Worm (Caenorhabditis elegans): ENCODE data around the gene C08F1.12.
"Not testable (repeated sequence)": the region's sequence is repeated elsewhere in the genome, so short reads cannot be mapped to it uniquely, and the experiment has no call there.

The C08F1.12 gene

DNA sequence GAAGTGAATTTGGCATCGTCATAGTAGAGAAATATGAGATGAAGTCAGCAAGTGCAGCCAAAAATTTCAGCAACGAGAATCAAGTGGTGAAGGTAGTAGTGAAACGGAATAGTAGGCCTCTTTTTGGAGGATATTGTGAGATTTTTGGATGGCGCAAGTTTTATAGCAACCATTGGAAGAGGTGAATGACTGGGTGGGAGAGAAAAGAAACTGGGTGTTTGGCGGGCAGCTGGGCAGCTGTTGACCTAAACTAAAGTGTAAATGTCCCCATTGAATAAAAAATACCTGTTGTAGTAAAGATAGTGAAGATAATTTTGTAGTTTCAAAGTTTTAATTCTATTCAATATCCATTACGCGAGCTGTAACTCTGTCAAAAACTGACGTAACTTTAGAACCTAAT, 9.8 kb upstream of the C08F1.12 start:
- no peak for TF ChIP-seq unc-62 (GFP tag; optimal IDR thresholded peaks at IDR 0.05)

- TF ChIP-seq unc-62 (GFP tag; optimal IDR thresholded peaks at IDR 0.05), result no peak
Observed at ce11 chrII:1808217-1808616, 2.0 kb upstream of the C08F1.12 start, which contains the start of gene C08F1.8. Gene C08F1.8 (minus strand): TSS chrII:1808317.

DNA sequence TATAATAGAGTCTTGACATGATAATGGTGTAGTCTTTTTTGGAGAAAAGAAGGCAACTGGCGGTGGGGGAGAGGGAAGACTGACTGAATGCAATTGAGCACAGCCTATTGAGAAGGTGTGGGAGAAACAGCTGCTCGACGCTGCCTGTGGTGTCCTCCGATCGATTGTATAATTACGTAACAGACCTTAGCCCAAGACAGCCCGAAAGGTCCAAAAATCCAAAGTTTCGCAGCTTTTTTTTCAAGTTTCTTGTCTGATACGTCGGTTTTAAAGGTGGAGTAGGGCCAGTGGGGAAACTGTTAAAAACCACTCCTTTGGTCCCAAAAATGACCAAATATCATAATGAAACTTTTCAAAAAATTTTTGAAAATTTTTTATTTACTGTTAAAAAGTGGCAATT, 18.2 kb downstream of the C08F1.12 start, which contains the start of the genes C08F1.6 and fbxb-13:
C08F1.6 (minus strand) TSS at position 101 of the 400 bp plus-strand sequence.
fbxb-13 (plus strand) TSS at position 191 of the 400 bp plus-strand sequence.
- no peak for TF ChIP-seq unc-62 (GFP tag; optimal IDR thresholded peaks at IDR 0.05)

DNA sequence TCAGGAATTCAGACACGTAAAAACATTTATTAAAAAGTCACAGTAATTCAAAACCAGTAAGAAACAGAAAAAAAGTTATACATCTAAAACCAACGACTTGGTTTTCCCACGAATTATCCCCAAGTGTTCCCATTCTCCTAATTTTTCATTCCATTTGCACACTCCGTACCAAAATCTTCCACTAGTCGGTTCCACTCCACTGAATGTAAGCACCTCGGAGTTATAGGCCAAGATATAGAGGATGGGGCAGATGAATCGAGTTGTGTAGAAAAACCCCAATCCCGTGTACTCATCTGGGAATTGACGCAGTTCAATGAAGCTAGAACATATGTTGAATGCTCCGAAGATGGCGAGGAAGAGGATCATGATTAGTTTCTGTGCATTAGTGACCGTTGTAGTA, 19.1 kb downstream of the C08F1.12 start:
- no peak for TF ChIP-seq unc-62 (GFP tag; optimal IDR thresholded peaks at IDR 0.05)

DNA sequence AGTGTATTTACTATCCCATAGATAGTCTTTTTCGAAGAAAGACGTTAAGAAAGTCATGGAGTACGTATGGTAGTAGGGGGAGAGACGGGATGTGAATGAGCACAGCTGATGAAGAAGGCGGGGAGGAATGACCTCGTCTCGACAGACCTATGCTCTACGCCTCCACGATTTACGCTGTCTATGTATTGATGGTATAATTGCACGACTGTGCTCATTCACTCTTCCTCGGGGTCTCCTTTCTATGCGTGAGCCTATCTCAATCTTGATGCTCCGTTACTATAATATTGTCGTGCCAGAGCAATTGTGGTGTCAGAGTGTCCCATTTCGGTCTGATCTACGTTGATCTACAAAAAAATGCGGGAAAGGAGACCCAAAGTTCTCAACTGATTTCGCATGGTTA, 20.0 kb downstream of the C08F1.12 start, which contains the start of gene C08F1.10:
C08F1.10 (minus strand) TSS at position 101 of the 400 bp plus-strand sequence.
- no peak for TF ChIP-seq unc-62 (GFP tag; optimal IDR thresholded peaks at IDR 0.05)

- TF ChIP-seq unc-62 (GFP tag; optimal IDR thresholded peaks at IDR 0.05), result no peak
Observed at ce11 chrII:1784799-1785198, 21.5 kb downstream of the C08F1.12 start, which contains the start of gene C08F1.11. Gene C08F1.11 (minus strand): TSS chrII:1784899.

DNA sequence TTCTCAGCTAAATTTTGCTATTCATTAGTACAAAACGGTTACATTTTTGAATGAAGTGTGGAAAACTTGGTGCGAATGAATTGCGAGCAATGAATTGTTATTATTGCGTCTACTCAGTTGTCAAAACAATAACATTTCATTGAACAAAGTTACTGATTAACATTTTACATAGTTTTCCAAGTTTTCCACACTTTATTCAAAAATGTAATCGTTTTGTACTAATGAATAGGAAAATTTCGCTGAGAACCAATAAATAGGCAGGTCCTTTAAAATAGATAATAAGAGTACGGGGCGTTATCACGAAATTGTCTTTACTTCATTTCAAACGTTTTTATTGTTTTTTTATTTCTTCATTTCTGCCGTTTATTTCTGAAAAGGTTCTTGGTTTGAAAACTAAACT, 23.8 kb downstream of the C08F1.12 start, which contains the start of gene math-4:
math-4 (minus strand) TSS at position 101 of the 400 bp plus-strand sequence.
- TF ChIP-seq unc-62 (GFP tag; optimal IDR thresholded peaks at IDR 0.05), result no peak

ce11 chrII:1775234-1775633, 31.0 kb downstream of the C08F1.12 start, which contains the start of gene F36H5.14:
Gene F36H5.14 (plus strand): TSS chrII:1775534.
- not testable (repeated sequence) for TF ChIP-seq unc-62 (GFP tag; optimal IDR thresholded peaks at IDR 0.05)

ce11 chrII:1771785-1772184, 34.5 kb downstream of the C08F1.12 start, which contains the start of gene math-3:
Gene math-3 (plus strand): TSS chrII:1772085.
- no peak for TF ChIP-seq unc-62 (GFP tag; optimal IDR thresholded peaks at IDR 0.05)

DNA sequence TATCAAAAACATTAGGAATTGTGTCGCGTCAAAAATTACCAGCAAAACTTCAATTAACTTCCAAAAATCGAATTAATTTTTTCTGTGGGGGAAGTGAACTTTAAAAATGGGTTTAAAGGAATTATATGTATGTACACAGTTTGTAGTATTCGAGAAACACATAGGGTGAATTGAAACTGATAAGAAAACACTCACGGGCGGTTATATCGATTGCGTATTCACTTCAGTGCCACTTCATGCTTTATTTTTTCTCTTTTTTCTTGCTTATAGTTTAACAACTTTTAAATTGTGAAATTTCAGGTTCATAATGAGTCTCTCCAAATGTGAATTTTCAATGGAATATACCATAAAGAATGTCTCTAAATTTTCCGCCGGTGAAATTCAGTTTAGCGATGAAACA, 34.9 kb downstream of the C08F1.12 start, which contains the start of gene math-26:
math-26 (plus strand) TSS at position 301 of the 400 bp plus-strand sequence.
- not testable (repeated sequence) for TF ChIP-seq unc-62 (GFP tag; optimal IDR thresholded peaks at IDR 0.05)

DNA sequence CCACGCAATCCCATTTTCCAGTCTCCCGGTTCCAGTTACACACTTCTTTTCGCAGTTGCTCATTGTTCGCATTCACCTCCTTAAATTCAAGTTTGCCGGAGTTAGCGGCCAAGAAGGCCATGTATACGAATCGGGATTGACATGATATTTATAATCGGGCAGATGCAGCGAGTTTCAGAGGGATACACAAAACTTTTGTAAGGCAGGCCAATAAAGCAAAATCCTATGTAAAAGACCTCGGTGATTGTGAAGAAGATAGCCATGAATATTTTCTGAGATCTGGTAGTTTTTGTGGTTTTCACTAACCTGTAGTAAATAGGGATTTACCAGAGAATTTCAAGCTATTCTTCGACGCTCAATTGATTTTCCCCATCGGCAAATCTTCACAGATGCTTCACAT, 39.5 kb downstream of the C08F1.12 start:
- no peak for TF ChIP-seq unc-62 (GFP tag; optimal IDR thresholded peaks at IDR 0.05)

DNA sequence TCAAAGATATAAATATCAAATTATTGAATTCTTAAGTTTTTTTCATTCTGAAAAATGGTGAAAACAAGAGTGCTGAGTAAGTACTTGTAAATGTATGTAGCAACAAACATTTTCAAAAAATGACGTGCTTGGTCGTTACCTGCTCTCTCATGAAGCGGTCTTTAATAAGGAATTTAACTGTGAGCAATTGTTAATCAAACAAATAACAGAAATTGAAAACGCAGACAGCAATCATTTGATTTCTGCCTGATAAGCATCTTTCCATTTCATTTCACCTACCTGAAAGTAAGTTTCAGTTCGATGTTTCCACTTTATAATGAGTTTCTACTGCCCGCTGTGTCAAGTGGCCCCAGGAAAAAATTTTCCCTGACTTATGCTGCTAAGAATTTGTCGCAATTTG, 43.2 kb downstream of the C08F1.12 start, which contains the start of gene math-28:
math-28 (plus strand) TSS at position 301 of the 400 bp plus-strand sequence.
- TF ChIP-seq unc-62 (GFP tag; optimal IDR thresholded peaks at IDR 0.05), result no peak

DNA sequence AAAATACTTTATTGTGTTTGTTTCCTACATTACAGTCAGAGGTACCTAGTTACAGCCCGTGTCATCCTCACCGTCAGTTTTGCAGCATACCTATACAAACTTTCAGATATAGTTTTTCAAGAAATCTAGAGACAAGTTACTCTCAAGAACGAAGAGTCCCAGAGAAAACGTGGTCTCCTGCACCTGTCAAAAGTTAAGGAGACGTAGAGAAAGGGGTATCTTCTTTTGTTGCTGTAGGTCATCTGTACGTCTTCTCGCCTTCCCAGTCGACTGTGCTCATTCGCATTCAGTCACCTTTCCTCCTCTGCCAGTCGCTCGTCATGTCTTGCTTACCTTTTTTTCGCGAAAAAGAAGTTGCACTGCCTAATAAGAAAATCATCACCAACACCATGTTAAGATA, 44.7 kb downstream of the C08F1.12 start, which contains the start of gene F36H5.4:
F36H5.4 (plus strand) TSS at position 301 of the 400 bp plus-strand sequence.
- TF ChIP-seq unc-62 (GFP tag; optimal IDR thresholded peaks at IDR 0.05), result no peak

DNA sequence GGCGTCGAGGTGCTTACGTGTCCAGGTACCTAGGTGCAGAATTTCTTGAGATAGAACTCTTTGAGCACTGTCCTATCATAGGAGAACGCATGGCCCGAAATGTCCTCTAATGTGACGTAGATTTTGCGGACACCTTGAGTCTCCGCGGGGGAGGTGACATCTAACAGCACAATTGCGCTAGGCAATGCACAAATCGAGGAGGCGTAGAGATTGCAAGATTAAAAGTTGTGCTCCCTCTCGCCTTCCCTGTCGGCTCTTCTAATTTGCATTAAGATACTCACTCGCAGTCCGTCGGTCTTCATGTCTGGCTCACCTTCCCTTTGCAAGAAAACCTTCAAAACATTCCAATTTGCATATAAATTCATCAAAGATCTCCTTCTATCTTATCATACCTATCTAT, 46.7 kb downstream of the C08F1.12 start, which contains the start of gene F36H5.18:
F36H5.18 (plus strand) TSS at position 301 of the 400 bp plus-strand sequence.
- no peak for TF ChIP-seq unc-62 (GFP tag; optimal IDR thresholded peaks at IDR 0.05)

ce11 chrII:1757033-1757432, 49.2 kb downstream of the C08F1.12 start, which contains the start of gene F36H5.10:
Gene F36H5.10 (plus strand): TSS chrII:1757333.
- TF ChIP-seq unc-62 (GFP tag; optimal IDR thresholded peaks at IDR 0.05), result no peak

DNA sequence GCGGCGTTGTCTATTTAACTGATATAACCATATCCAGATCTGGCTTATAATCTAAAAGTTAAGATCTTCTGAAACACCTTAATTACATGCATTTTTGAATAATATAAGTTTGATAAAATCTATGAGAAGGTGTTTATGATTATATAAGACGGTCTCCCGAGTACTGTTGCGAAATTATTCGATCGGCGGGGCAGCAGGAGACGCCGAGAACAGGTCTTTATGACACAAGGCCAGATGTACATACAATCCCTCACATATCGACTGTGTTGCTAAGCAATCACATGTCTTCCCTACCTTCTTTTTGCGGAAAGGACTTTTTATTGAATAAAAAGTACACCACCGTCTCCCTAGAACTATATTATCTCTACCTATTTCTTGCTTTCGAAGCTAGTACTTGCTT, 49.7 kb downstream of the C08F1.12 start, which contains the start of gene fbxb-53:
fbxb-53 (plus strand) TSS at position 301 of the 400 bp plus-strand sequence.
- TF ChIP-seq unc-62 (GFP tag; optimal IDR thresholded peaks at IDR 0.05), result no peak

DNA sequence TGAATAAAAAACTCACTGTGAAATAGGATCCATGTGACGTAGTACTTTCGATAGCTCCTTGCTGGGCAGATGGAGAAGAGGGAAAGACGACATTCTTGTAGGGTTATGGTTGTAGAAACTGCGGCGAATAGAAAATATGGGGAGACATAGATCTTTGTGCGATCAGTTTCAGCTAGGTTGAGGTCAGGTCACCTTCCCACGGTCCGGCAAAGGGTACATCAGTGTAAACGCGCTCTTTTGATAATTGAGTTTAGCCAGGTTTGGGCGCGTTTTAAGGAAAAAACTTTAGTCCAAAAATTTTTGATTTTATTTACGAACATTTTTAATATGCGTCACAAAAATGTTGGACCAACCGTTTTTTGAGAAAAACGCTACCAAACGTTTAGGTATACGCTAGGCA, 50.2 kb downstream of the C08F1.12 start, which contains the start of gene F36H5.17:
F36H5.17 (minus strand) TSS at position 101 of the 400 bp plus-strand sequence.
- TF ChIP-seq unc-62 (GFP tag; optimal IDR thresholded peaks at IDR 0.05), result no peak
